Fruit fly (Drosophila melanogaster) whole organism, embryonic: ENCODE results near the gene Sgp.

Source experiments
- Bgb ChIP-seq: fragments of 200-800 bp; sonication (Bioruptor generic); IDR thresholded peaks from 2 replicates; pipeline ENCODE4 v1.3.6; 2022; ENCODE audit warnings: missing biosample characterization, missing genetic modification characterization; ENCODE audit not compliant: partially characterized antibody
- BtbVII ChIP-seq: fragments of 200-800 bp; sonication (Bioruptor generic); optimal IDR thresholded peaks from 3 replicates; lab custom pipeline; 2017; ENCODE audit warnings: missing biosample characterization, mild to moderate bottlenecking, missing genetic modification characterization
- CG10147 ChIP-seq: fragments of 200-800 bp; sonication (Bioruptor generic); optimal IDR thresholded peaks from 2 replicates; lab custom pipeline; 2019; ENCODE audit warnings: missing biosample characterization, mild to moderate bottlenecking, missing genetic modification characterization, moderate library complexity
- CG10267 ChIP-seq: fragments of 200-800 bp; sonication (Bioruptor generic); optimal IDR thresholded peaks from 2 replicates; lab custom pipeline; 2018; ENCODE audit warnings: missing biosample characterization, mild to moderate bottlenecking, missing genetic modification characterization, moderate library complexity
- CG11398 ChIP-seq: fragments of 200-800 bp; sonication (Bioruptor generic); optimal IDR thresholded peaks from 2 replicates; lab custom pipeline; 2016; ENCODE audit warnings: missing biosample characterization, missing genetic modification characterization
- CG12155 ChIP-seq: fragments of 200-800 bp; sonication (Bioruptor generic); optimal IDR thresholded peaks from 3 replicates; lab custom pipeline; 2016; ENCODE audit warnings: missing biosample characterization, missing genetic modification characterization
- CG13296 ChIP-seq: fragments of 200-800 bp; sonication (Bioruptor generic); optimal IDR thresholded peaks from 3 replicates; lab custom pipeline; 2018; ENCODE audit warnings: missing biosample characterization, mild to moderate bottlenecking, missing genetic modification characterization
- CG14441 ChIP-seq: fragments of 200-800 bp; sonication (Bioruptor generic); IDR thresholded peaks from 2 replicates; pipeline ENCODE4 v1.3.6; 2022; ENCODE audit warnings: missing biosample characterization, missing genetic modification characterization
- CG16813 ChIP-seq: fragments of 200-800 bp; sonication (Bioruptor generic); IDR thresholded peaks from 3 replicates; pipeline ENCODE4 v1.3.6; 2022; ENCODE audit warnings: missing biosample characterization, missing genetic modification characterization; ENCODE audit not compliant: partially characterized antibody
- CG16863 ChIP-seq: fragments of 200-800 bp; sonication (Bioruptor generic); optimal IDR thresholded peaks from 3 replicates; lab custom pipeline; 2016; ENCODE audit warnings: missing biosample characterization, missing genetic modification characterization
- CG17385 ChIP-seq: fragments of 200-800 bp; sonication (Bioruptor generic); optimal IDR thresholded peaks from 3 replicates; lab custom pipeline; 2018; ENCODE audit warnings: missing biosample characterization, mild to moderate bottlenecking, missing genetic modification characterization
- CG18619 ChIP-seq: fragments of 200-800 bp; sonication (Bioruptor generic); optimal IDR thresholded peaks from 3 replicates; lab custom pipeline; 2017; ENCODE audit warnings: missing biosample characterization, mild to moderate bottlenecking, missing genetic modification characterization
- CG2202 ChIP-seq: fragments of 200-800 bp; sonication (Bioruptor generic); optimal IDR thresholded peaks from 2 replicates; lab custom pipeline; 2018; ENCODE audit warnings: missing biosample characterization, mild to moderate bottlenecking, missing genetic modification characterization
- CG2889 ChIP-seq: fragments of 200-800 bp; sonication (Bioruptor generic); IDR thresholded peaks from 3 replicates; pipeline ENCODE4 v1.3.6; 2022; ENCODE audit warnings: missing biosample characterization, missing genetic modification characterization
- CG31365 ChIP-seq: fragments of 200-800 bp; sonication (Bioruptor generic); optimal IDR thresholded peaks from 2 replicates; lab custom pipeline; 2018; ENCODE audit warnings: missing biosample characterization, mild to moderate bottlenecking, missing genetic modification characterization
- CG3407 ChIP-seq: fragments of 200-800 bp; sonication (Bioruptor generic); optimal IDR thresholded peaks from 2 replicates; lab custom pipeline; 2018; ENCODE audit warnings: missing biosample characterization, mild to moderate bottlenecking, missing genetic modification characterization
- CG4282 ChIP-seq: fragments of 200-800 bp; sonication (Bioruptor generic); optimal IDR thresholded peaks from 2 replicates; lab custom pipeline; 2016; ENCODE audit warnings: missing biosample characterization, missing genetic modification characterization
- CG7271 ChIP-seq: fragments of 200-800 bp; sonication (Bioruptor generic); optimal IDR thresholded peaks from 2 replicates; lab custom pipeline; 2018; ENCODE audit warnings: missing biosample characterization, mild to moderate bottlenecking, missing genetic modification characterization, moderate library complexity
- CG8478 ChIP-seq: fragments of >200 bp; optimal IDR thresholded peaks from 2 replicates; lab custom pipeline; 2018
- CG9932 ChIP-seq: fragments of 200-800 bp; sonication (Bioruptor generic); IDR thresholded peaks from 2 replicates; pipeline ENCODE4 v1.3.6; 2022; ENCODE audit warnings: missing biosample characterization, missing genetic modification characterization
- Dll ChIP-seq: fragments of 200-800 bp; sonication (Bioruptor generic); IDR thresholded peaks from 4 replicates; pipeline ENCODE4 v1.3.6; 2022; ENCODE audit warnings: missing biosample characterization, missing genetic modification characterization; ENCODE audit not compliant: partially characterized antibody
- Drgx ChIP-seq: fragments of 200-800 bp; sonication (Bioruptor generic); IDR thresholded peaks from 2 replicates; pipeline ENCODE4 v1.3.6; 2022; ENCODE audit warnings: missing biosample characterization, missing genetic modification characterization
- E2f2 ChIP-seq: fragments of 200-800 bp; sonication (Bioruptor generic); IDR thresholded peaks from 2 replicates; pipeline ENCODE4 v1.3.6; 2022; ENCODE audit warnings: missing biosample characterization, missing genetic modification characterization
- HLH3B ChIP-seq: fragments of 200-800 bp; sonication (Bioruptor generic); IDR thresholded peaks from 2 replicates; pipeline ENCODE4 v1.3.6; 2022; ENCODE audit warnings: missing biosample characterization, missing genetic modification characterization
- MBD-R2 ChIP-seq: fragments of 200-800 bp; sonication (Bioruptor generic); IDR thresholded peaks from 2 replicates; pipeline ENCODE4 v1.3.6; 2022; ENCODE audit warnings: missing biosample characterization, missing genetic modification characterization
- Max ChIP-seq: fragments of 200-800 bp; sonication (Bioruptor generic); optimal IDR thresholded peaks from 2 replicates; lab custom pipeline; 2016; ENCODE audit warnings: missing biosample characterization, mild to moderate bottlenecking, missing genetic modification characterization
- NC2β ChIP-seq: fragments of 200-800 bp; sonication (Bioruptor generic); optimal IDR thresholded peaks from 2 replicates; lab custom pipeline; 2016; ENCODE audit warnings: missing biosample characterization, missing genetic modification characterization
- Ravus ChIP-seq: fragments of 200-800 bp; sonication (Bioruptor generic); IDR thresholded peaks from 2 replicates; pipeline ENCODE4 v1.3.6; 2022; ENCODE audit warnings: missing biosample characterization, missing genetic modification characterization
- Sox100B ChIP-seq: fragments of 200-800 bp; sonication (Bioruptor generic); optimal IDR thresholded peaks from 3 replicates; lab custom pipeline; 2018; ENCODE audit warnings: missing biosample characterization, mild to moderate bottlenecking, missing genetic modification characterization
- Sox102F ChIP-seq: fragments of 200-800 bp; sonication (Bioruptor generic); optimal IDR thresholded peaks from 2 replicates; lab custom pipeline; 2018; ENCODE audit warnings: missing biosample characterization, mild to moderate bottlenecking, missing genetic modification characterization, moderate library complexity
- Stat92E ChIP-seq, 3 experiments: fragments of >200 bp in 2 of 3; fragments of 200-800 bp in 1 of 3; sonication (Bioruptor generic) in 1 of 3; optimal IDR thresholded peaks; 2 replicates each; lab custom pipeline; 2017 to 2019; ENCODE audit warnings: missing biosample characterization in 3 of 3, missing genetic modification characterization in 3 of 3, mild to moderate bottlenecking in 1 of 3, moderate library complexity in 1 of 3
- Vsx1 ChIP-seq: fragments of 200-800 bp; sonication (Bioruptor generic); optimal IDR thresholded peaks from 2 replicates; lab custom pipeline; 2017; ENCODE audit warnings: missing biosample characterization, mild to moderate bottlenecking, missing genetic modification characterization, missing genetic modification reagents
- bab2 ChIP-seq: fragments of 200-800 bp; sonication (Bioruptor generic); optimal IDR thresholded peaks from 2 replicates; lab custom pipeline; 2016; ENCODE audit warnings: missing biosample characterization, missing genetic modification characterization
- crol ChIP-seq: fragments of 200-800 bp; sonication (Bioruptor generic); IDR thresholded peaks from 2 replicates; pipeline ENCODE4 v1.3.6; 2022; ENCODE audit warnings: missing biosample characterization, missing genetic modification characterization
- crp ChIP-seq, 2 experiments: fragments of 200-800 bp; sonication (Bioruptor generic); optimal IDR thresholded peaks; 2 replicates in 1 of 2; 3 replicates in 1 of 2; lab custom pipeline; 2017; ENCODE audit warnings: missing biosample characterization in 2 of 2, missing genetic modification characterization in 2 of 2, mild to moderate bottlenecking in 1 of 2, moderate library complexity in 1 of 2
- dysf ChIP-seq: fragments of 200-800 bp; sonication (Bioruptor generic); IDR thresholded peaks from 3 replicates; pipeline ENCODE4 v1.3.6; 2022; ENCODE audit warnings: missing biosample characterization, missing genetic modification characterization
- esg ChIP-seq: fragments of 200-800 bp; sonication (Bioruptor generic); conservative IDR thresholded peaks from 2 replicates; pipeline ENCODE4 v1.3.6; 2022; ENCODE audit warnings: missing biosample characterization, missing genetic modification characterization
- exex ChIP-seq: fragments of 200-800 bp; sonication (Bioruptor generic); optimal IDR thresholded peaks from 4 replicates; lab custom pipeline; 2018; ENCODE audit warnings: missing biosample characterization, mild to moderate bottlenecking, missing genetic modification characterization, moderate library complexity
- nom ChIP-seq: fragments of 200-800 bp; sonication (Bioruptor generic); optimal IDR thresholded peaks from 2 replicates; lab custom pipeline; 2017; ENCODE audit warnings: missing biosample characterization, missing genetic modification characterization, mild to moderate bottlenecking, moderate library complexity, missing genetic modification reagents
- odd ChIP-seq: fragments of 200-800 bp; sonication (Bioruptor generic); optimal IDR thresholded peaks from 2 replicates; lab custom pipeline; 2017; ENCODE audit warnings: missing biosample characterization, mild to moderate bottlenecking, missing genetic modification characterization
- pan ChIP-seq, 4 experiments: fragments of >200 bp in 3 of 4; fragments of 200-800 bp in 1 of 4; sonication (Bioruptor generic) in 1 of 4; optimal IDR thresholded peaks in 3 of 4; IDR thresholded peaks in 1 of 4; 2 replicates each; pipeline versions ENCODE4 v1.3.6 to Lab custom; 2017 to 2022; ENCODE audit warnings: missing biosample characterization in 2 of 4, missing genetic modification characterization in 2 of 4, mixed read lengths in 1 of 4
- pb ChIP-seq: fragments of 200-800 bp; sonication (Bioruptor generic); optimal IDR thresholded peaks from 3 replicates; lab custom pipeline; 2016; ENCODE audit warnings: missing biosample characterization, missing genetic modification characterization
- ro ChIP-seq: fragments of 200-800 bp; sonication (Bioruptor generic); IDR thresholded peaks from 2 replicates; pipeline ENCODE4 v1.3.6; 2022; ENCODE audit warnings: missing biosample characterization, missing genetic modification characterization
- sna ChIP-seq: fragments of 200-800 bp; sonication (Bioruptor generic); IDR thresholded peaks from 2 replicates; pipeline ENCODE4 v1.3.6; 2022; ENCODE audit warnings: missing biosample characterization, missing genetic modification characterization; ENCODE audit not compliant: partially characterized antibody
- sqz ChIP-seq: fragments of 200-800 bp; sonication (Bioruptor generic); optimal IDR thresholded peaks from 3 replicates; lab custom pipeline; 2018; ENCODE audit warnings: missing biosample characterization, mild to moderate bottlenecking, missing genetic modification characterization
- ssp ChIP-seq: fragments of 200-800 bp; sonication (Bioruptor generic); IDR thresholded peaks from 2 replicates; pipeline ENCODE4 v1.3.6; 2022; ENCODE audit warnings: missing biosample characterization, missing genetic modification characterization
- stc ChIP-seq: fragments of 200-800 bp; sonication (Bioruptor generic); IDR thresholded peaks from 2 replicates; pipeline ENCODE4 v1.3.6; 2022; ENCODE audit warnings: missing biosample characterization, missing genetic modification characterization
- sug ChIP-seq: fragments of 200-800 bp; optimal IDR thresholded peaks from 2 replicates; lab custom pipeline; 2019; ENCODE audit warnings: missing biosample characterization, mild to moderate bottlenecking, missing genetic modification characterization, moderate library complexity

Sgp gene

dm6 chr2L:8535394-8536176, 16.1 kb downstream of the Sgp start (continued):
- TF ChIP-seq crp (GFP tag; optimal IDR thresholded peaks at IDR 0.05; lab: Kevin White, UChicago) (peak in 1 of 2 experiments; percentile 44), CG2202 (tag; lab: Kevin White, UChicago) (peak; percentile 81), E2f2 (GFP tag; lab: Robert Waterston, UW) (peak; percentile 59), Max (peak; percentile 84), Vsx1 (GFP tag; lab: Kevin White, UChicago) (peak; percentile 89), Drgx (GFP tag; lab: Robert Waterston, UW) (peak; percentile 56), pb (peak; percentile 33), odd (GFP tag; lab: Kevin White, UChicago) (peak; percentile 93), CG3407 (GFP tag; lab: Kevin White, UChicago) (peak; percentile 88), nom (GFP tag; lab: Kevin White, UChicago) (peak; percentile 67), CG7271 (tag; lab: Kevin White, UChicago) (no peak), bab2 (GFP tag; lab: Kevin White, UChicago) (no peak), pan (optimal IDR thresholded peaks at IDR 0.05; lab: Kevin White, UChicago) (no peak), pan (GFP tag; optimal IDR thresholded peaks at IDR 0.05 in 1 of 2, IDR thresholded peaks at IDR 0.05 in 1 of 2) (peak in 1 of 2 experiments; percentile 52), CG9932 (GFP tag; lab: Robert Waterston, UW) (peak; percentile 77), crol (GFP tag; lab: Robert Waterston, UW) (peak; percentile 79), CG16813 (GFP tag; lab: Robert Waterston, UW) (no peak), stc (GFP tag; lab: Robert Waterston, UW) (peak; percentile 67), CG10147 (GFP tag; lab: Kevin White, UChicago) (peak; percentile 92), CG18619 (GFP tag; lab: Kevin White, UChicago) (peak; percentile 96), ro (GFP tag; lab: Robert Waterston, UW) (peak; percentile 63; the same call in 1 of the 2 replicates), Bgb (GFP tag; lab: Robert Waterston, UW) (0 out of 2 replicates have a peak, but pooled peaks have one; percentile 7), Sox100B (GFP tag; lab: Kevin White, UChicago) (peak; percentile 98), HLH3B (GFP tag; lab: Robert Waterston, UW) (peak; percentile 78), CG8478 (lab: Kevin White, UChicago) (no peak), BtbVII (GFP tag; lab: Kevin White, UChicago) (peak; percentile 95), ssp (GFP tag; lab: Robert Waterston, UW) (peak; percentile 69), CG4282 (GFP tag; lab: Kevin White, UChicago) (no peak), Sox102F (GFP tag; lab: Kevin White, UChicago) (peak; percentile 82), Dll (GFP tag; lab: Robert Waterston, UW) (no peak), esg (GFP tag; lab: Robert Waterston, UW) (peak; percentile 79), sqz (GFP tag; lab: Kevin White, UChicago) (peak; percentile 90), NC2β (no peak), CG2889 (no peak; the same call in 2 of the 3 replicates), Stat92E (GFP tag; optimal IDR thresholded peaks at IDR 0.05; lab: Kevin White, UChicago) (peak in 1 of 3 experiments; percentile 51), CG17385 (GFP tag; lab: Kevin White, UChicago) (peak; percentile 83), CG12155 (GFP tag; lab: Kevin White, UChicago) (peak; percentile 80), CG31365 (tag; lab: Kevin White, UChicago) (peak; percentile 0), exex (peak; percentile 51), CG11398 (GFP tag; lab: Kevin White, UChicago) (peak; percentile 22), CG16863 (GFP tag; lab: Kevin White, UChicago) (no peak), dysf (GFP tag; lab: Robert Waterston, UW) (peak; percentile 91), CG13296 (GFP tag; lab: Kevin White, UChicago) (peak; percentile 92), sna (no peak), Ravus (GFP tag; lab: Robert Waterston, UW) (peak; percentile 30), MBD-R2 (GFP tag; lab: Robert Waterston, UW) (peak; percentile 42), CG14441 (GFP tag; lab: Robert Waterston, UW) (peak; percentile 71), sug (peak; percentile 83), CG10267 (tag; lab: Kevin White, UChicago) (peak; percentile 88)
